Fruit fly (Drosophila melanogaster) whole organism, wandering third instar larva: ENCODE data around the gene CG12170.

Source experiments
- Abd-B ChIP-seq: fragments of >200 bp; optimal IDR thresholded peaks from 2 replicates; lab custom pipeline; 2017; ENCODE audit warnings: missing biosample characterization, missing genetic modification characterization
- CG32264 ChIP-seq: fragments of 200-800 bp; sonication (Bioruptor generic); optimal IDR thresholded peaks from 2 replicates; lab custom pipeline; 2016; ENCODE audit warnings: missing biosample characterization, missing genetic modification characterization
- CG9705 ChIP-seq: fragments of 200-800 bp; sonication (Bioruptor generic); optimal IDR thresholded peaks from 2 replicates; lab custom pipeline; 2018; ENCODE audit warnings: missing biosample characterization, mild to moderate bottlenecking, missing genetic modification characterization
- CrebA ChIP-seq: fragments of 200-800 bp; sonication (Bioruptor generic); optimal IDR thresholded peaks from 2 replicates; lab custom pipeline; 2016; ENCODE audit warnings: missing biosample characterization, mild to moderate bottlenecking, missing genetic modification characterization, borderline replicate concordance
- Dfd ChIP-seq: fragments of >200 bp; optimal IDR thresholded peaks from 2 replicates; lab custom pipeline; 2017; ENCODE audit warnings: missing biosample characterization, missing genetic modification characterization
- Dif ChIP-seq: fragments of 200-275, 200-300 bp; sonication (Bioruptor generic); optimal IDR thresholded peaks from 2 replicates; lab custom pipeline; 2018; ENCODE audit warnings: missing biosample characterization, missing genetic modification characterization; ENCODE audit not compliant: partially characterized antibody
- GATAd ChIP-seq: sonication (Bioruptor generic); optimal IDR thresholded peaks from 2 replicates; lab custom pipeline; 2016; ENCODE audit warnings: missing biosample characterization, missing genetic modification characterization
- HLH106 ChIP-seq: fragments of 200-800 bp; optimal IDR thresholded peaks from 3 replicates; lab custom pipeline; 2019; ENCODE audit warnings: missing biosample characterization, mild to moderate bottlenecking, missing genetic modification characterization, moderate library complexity
- Hnf4 ChIP-seq: fragments of 200-800 bp; sonication (Bioruptor generic); optimal IDR thresholded peaks from 2 replicates; lab custom pipeline; 2016; ENCODE audit warnings: missing biosample characterization, mild to moderate bottlenecking, missing genetic modification characterization
- Hr78 ChIP-seq: fragments of >200 bp; optimal IDR thresholded peaks from 2 replicates; lab custom pipeline; 2017; ENCODE audit warnings: missing biosample characterization, missing genetic modification characterization
- Hr83 ChIP-seq: fragments of 200-300 bp; sonication (Bioruptor generic); optimal IDR thresholded peaks from 2 replicates; lab custom pipeline; 2016; ENCODE audit warnings: missing biosample characterization, mild to moderate bottlenecking, missing genetic modification characterization, moderate library complexity; ENCODE audit not compliant: poor library complexity, severe bottlenecking
- Jra ChIP-seq: sonication (Bioruptor generic); optimal IDR thresholded peaks from 2 replicates; lab custom pipeline; 2016; ENCODE audit warnings: missing biosample characterization, missing genetic modification characterization
- Mio ChIP-seq: sonication (Bioruptor generic); optimal IDR thresholded peaks from 2 replicates; lab custom pipeline; 2016; ENCODE audit warnings: missing biosample characterization, missing genetic modification characterization
- Myc ChIP-seq: fragments of >200 bp; optimal IDR thresholded peaks from 2 replicates; lab custom pipeline; 2017
- N ChIP-seq: fragments of >200 bp; optimal IDR thresholded peaks from 2 replicates; lab custom pipeline; 2018; ENCODE audit warnings: missing biosample characterization, missing external identifiers, missing genetic modification characterization
- OdsH ChIP-seq: fragments of 200-800 bp; sonication (Bioruptor generic); optimal IDR thresholded peaks from 2 replicates; lab custom pipeline; 2016; ENCODE audit warnings: missing biosample characterization, mild to moderate bottlenecking, missing genetic modification characterization
- Rel ChIP-seq, 2 experiments: fragments of 200-800 bp; sonication (Bioruptor generic) in 1 of 2; optimal IDR thresholded peaks; 2 replicates in 1 of 2; 3 replicates in 1 of 2; lab custom pipeline; 2016 to 2019; ENCODE audit warnings: mild to moderate bottlenecking in 2 of 2, missing biosample characterization in 2 of 2, missing genetic modification characterization in 2 of 2, moderate library complexity in 1 of 2
- Sp1 ChIP-seq: fragments of 200-800 bp; sonication (Bioruptor generic); optimal IDR thresholded peaks from 3 replicates; lab custom pipeline; 2019; ENCODE audit warnings: missing biosample characterization, mild to moderate bottlenecking, missing genetic modification characterization, moderate library complexity
- Vsx2 ChIP-seq: fragments of 200-300, 225-300 bp; sonication (Bioruptor generic); optimal IDR thresholded peaks from 2 replicates; lab custom pipeline; 2018; ENCODE audit warnings: missing biosample characterization, missing genetic modification characterization; ENCODE audit not compliant: partially characterized antibody
- br ChIP-seq: fragments of 200-800 bp; sonication (Bioruptor generic); optimal IDR thresholded peaks from 2 replicates; lab custom pipeline; 2016; ENCODE audit warnings: missing biosample characterization, missing genetic modification characterization
- brk ChIP-seq: fragments of 200-800 bp; sonication (Bioruptor generic); optimal IDR thresholded peaks from 2 replicates; lab custom pipeline; 2016; ENCODE audit warnings: missing biosample characterization, mild to moderate bottlenecking, missing genetic modification characterization
- dl ChIP-seq, 2 experiments: fragments of 175-275, 200-275 bp in 1 of 2; fragments of 200-275 bp in 1 of 2; sonication (Bioruptor generic); optimal IDR thresholded peaks; lab custom pipeline; 2018; ENCODE audit warnings: mild to moderate bottlenecking in 2 of 2, missing biosample characterization in 2 of 2, missing genetic modification characterization in 2 of 2, moderate library complexity in 2 of 2; ENCODE audit not compliant: partially characterized antibody in 2 of 2, insufficient read depth in 1 of 2
- dmrt93B ChIP-seq: fragments of 200-800 bp; sonication (Bioruptor generic); optimal IDR thresholded peaks from 2 replicates; lab custom pipeline; 2018; ENCODE audit warnings: missing biosample characterization, mild to moderate bottlenecking, missing genetic modification characterization
- dsf ChIP-seq: sonication (Bioruptor generic); optimal IDR thresholded peaks from 2 replicates; lab custom pipeline; 2016; ENCODE audit warnings: missing biosample characterization, missing genetic modification characterization, borderline replicate concordance
- ey ChIP-seq: fragments of 200-800 bp; sonication (Bioruptor generic); optimal IDR thresholded peaks from 2 replicates; lab custom pipeline; 2016; ENCODE audit warnings: missing biosample characterization, missing genetic modification characterization
- foxo ChIP-seq, 2 experiments: fragments of 200-800 bp; sonication (Bioruptor generic); optimal IDR thresholded peaks; 2 replicates in 1 of 2; 3 replicates in 1 of 2; lab custom pipeline; 2016 to 2017; ENCODE audit warnings: missing biosample characterization in 2 of 2, missing genetic modification characterization in 2 of 2
- fru ChIP-seq: fragments of 200-800 bp; sonication (Bioruptor generic); optimal IDR thresholded peaks from 3 replicates; lab custom pipeline; 2016; ENCODE audit warnings: missing biosample characterization, mild to moderate bottlenecking, missing genetic modification characterization
- h ChIP-seq: fragments of 200-800 bp; sonication (Bioruptor generic); optimal IDR thresholded peaks from 3 replicates; lab custom pipeline; 2016; ENCODE audit warnings: missing biosample characterization, mild to moderate bottlenecking, missing genetic modification characterization
- jim ChIP-seq: fragments of 175-275, 200-325 bp; sonication (Bioruptor generic); optimal IDR thresholded peaks from 2 replicates; lab custom pipeline; 2016; ENCODE audit warnings: missing biosample characterization, mild to moderate bottlenecking, missing genetic modification characterization
- lola ChIP-seq: fragments of >200 bp; optimal IDR thresholded peaks from 2 replicates; lab custom pipeline; 2017; ENCODE audit warnings: missing biosample characterization, missing genetic modification characterization
- pan ChIP-seq: fragments of >200 bp; optimal IDR thresholded peaks from 2 replicates; lab custom pipeline; 2017
- psq ChIP-seq: fragments of 200-800 bp; sonication (Bioruptor generic); optimal IDR thresholded peaks from 3 replicates; lab custom pipeline; 2017; ENCODE audit warnings: missing biosample characterization, mild to moderate bottlenecking, missing genetic modification characterization, moderate library complexity
- rgr ChIP-seq: fragments of 200-800 bp; sonication (Bioruptor generic); optimal IDR thresholded peaks from 3 replicates; lab custom pipeline; 2016; ENCODE audit warnings: missing biosample characterization, mild to moderate bottlenecking, missing genetic modification characterization
- sage ChIP-seq: fragments of 200-800 bp; sonication (Bioruptor generic); optimal IDR thresholded peaks from 2 replicates; lab custom pipeline; 2016; ENCODE audit warnings: missing biosample characterization, mild to moderate bottlenecking, missing genetic modification characterization
- sv ChIP-seq: fragments of 200-800 bp; sonication (Bioruptor generic); optimal IDR thresholded peaks from 3 replicates; lab custom pipeline; 2016; ENCODE audit warnings: missing biosample characterization, missing genetic modification characterization
- tai ChIP-seq: sonication (Bioruptor generic); optimal IDR thresholded peaks from 2 replicates; lab custom pipeline; 2016; ENCODE audit warnings: missing biosample characterization, missing genetic modification characterization
- usp ChIP-seq: fragments of >200 bp; optimal IDR thresholded peaks from 2 replicates; lab custom pipeline; 2017; ENCODE audit warnings: missing biosample characterization, missing genetic modification characterization
- woc ChIP-seq: sonication (Bioruptor generic); optimal IDR thresholded peaks from 2 replicates; lab custom pipeline; 2016; ENCODE audit warnings: missing biosample characterization, mild to moderate bottlenecking, missing genetic modification characterization

The CG12170 gene

dm6 chr3R:5615484-5615883 lies 21.6 kb upstream of the CG12170 start:
- TF ChIP-seq foxo (GFP tag; optimal IDR thresholded peaks at IDR 0.05; lab: Kevin White, UChicago) (no peak), sage (no peak), ey (GFP tag; lab: Kevin White, UChicago) (no peak), lola (GFP tag; lab: Kevin White, UChicago) (no peak), fru (GFP tag; lab: Kevin White, UChicago) (no peak)

DNA sequence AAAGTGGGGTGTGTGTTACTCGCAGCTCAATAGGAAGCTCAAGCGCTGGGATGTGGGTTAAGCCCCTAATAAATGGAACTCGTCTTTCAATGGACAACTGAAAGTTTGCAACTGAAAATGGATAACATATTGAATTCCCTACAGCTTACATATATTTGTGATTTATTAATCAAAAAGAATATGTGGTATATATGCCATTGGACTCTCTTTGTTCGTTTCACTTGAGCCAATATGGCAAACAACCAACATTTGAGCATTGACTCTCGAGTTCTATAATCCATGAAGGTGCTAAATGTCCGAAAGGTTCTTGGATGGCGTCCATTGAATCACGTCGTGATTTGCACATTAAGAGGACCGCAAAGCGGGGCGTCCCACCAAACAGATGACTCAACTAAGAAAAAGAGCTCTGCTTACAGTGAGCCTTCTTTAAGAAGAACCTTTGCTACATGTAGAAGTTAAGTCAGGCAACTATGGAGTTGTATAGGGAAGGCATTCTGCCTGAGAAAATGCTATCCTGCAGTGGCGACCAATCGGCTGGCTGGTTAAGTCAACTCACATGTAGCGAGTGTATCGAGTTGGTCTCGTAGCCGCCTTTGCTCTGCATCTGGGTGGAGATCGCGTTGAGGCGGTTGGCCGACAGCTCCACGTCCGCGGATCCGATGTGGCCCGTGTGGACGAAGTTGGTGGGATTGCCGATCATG lies 19.0 kb upstream of the CG12170 start:
- peak in 1 of 2 experiments; percentile 23 for TF ChIP-seq foxo (GFP tag; optimal IDR thresholded peaks at IDR 0.05; lab: Kevin White, UChicago)
- no peak for TF ChIP-seq sage
- TF ChIP-seq fru (GFP tag; lab: Kevin White, UChicago), result peak; percentile 12
- no peak for TF ChIP-seq tai
- TF ChIP-seq HLH106 (tag; lab: Kevin White, UChicago), result peak; percentile 6
- TF ChIP-seq Vsx2, result no peak
- TF ChIP-seq ey (GFP tag; lab: Kevin White, UChicago), result peak; percentile 18
- no peak for TF ChIP-seq Rel (GFP tag; optimal IDR thresholded peaks at IDR 0.05; lab: Kevin White, UChicago)
- TF ChIP-seq Rel (tag; optimal IDR thresholded peaks at IDR 0.05; lab: Kevin White, UChicago), result peak; percentile 87
- no peak for TF ChIP-seq GATAd (GFP tag; lab: Kevin White, UChicago)
- TF ChIP-seq psq (GFP tag; lab: Kevin White, UChicago), result no peak
- TF ChIP-seq, all 38 proteins: peak for 5

DNA sequence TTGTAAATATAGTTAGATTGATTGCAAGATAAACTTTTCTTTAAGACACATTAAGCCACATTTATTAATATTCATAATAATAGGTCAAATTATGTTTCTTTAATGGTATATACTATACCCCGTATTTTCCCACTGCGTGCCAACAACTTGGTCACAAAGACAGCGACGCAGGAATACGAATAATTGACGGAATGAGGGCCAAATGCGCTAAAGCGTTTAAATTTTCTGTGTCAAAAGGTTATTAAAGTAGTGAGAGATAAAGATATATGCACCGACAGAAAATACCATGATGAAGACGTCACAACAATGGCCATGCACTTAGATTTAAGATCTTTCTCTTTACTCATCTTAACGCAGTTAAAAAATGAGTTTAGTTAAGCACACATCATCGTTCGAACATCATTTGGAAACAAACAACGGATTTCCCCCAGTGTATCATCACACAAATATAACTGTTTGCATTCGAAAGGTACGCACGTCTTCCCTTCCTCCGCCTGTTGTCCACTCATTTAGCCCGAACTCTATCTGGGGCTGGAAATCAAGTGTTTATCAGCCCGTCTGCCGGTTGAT lies 16.6 kb upstream of the CG12170 start:
- TF ChIP-seq Hnf4 (GFP tag; lab: Kevin White, UChicago), result peak; percentile 22
- TF ChIP-seq lola (GFP tag; lab: Kevin White, UChicago), result no peak
- peak; percentile 71 for TF ChIP-seq h (GFP tag; lab: Kevin White, UChicago)
- peak; percentile 3 for TF ChIP-seq Mio (GFP tag; lab: Kevin White, UChicago)
- TF ChIP-seq usp (GFP tag; lab: Kevin White, UChicago), result no peak
- TF ChIP-seq N (GFP tag; lab: Kevin White, UChicago), result no peak
- no peak for TF ChIP-seq tai
- TF ChIP-seq dl (GFP tag; optimal IDR thresholded peaks at IDR 0.05; lab: Kevin White, UChicago; ENCODE audit: insufficient read depth in 1 of 2, partially characterized antibody in 2 of 2), result no peak
- no peak for TF ChIP-seq Hr78
- TF ChIP-seq br, result peak; percentile 8
- peak; percentile 38 for TF ChIP-seq HLH106 (tag; lab: Kevin White, UChicago)
- TF ChIP-seq psq (GFP tag; lab: Kevin White, UChicago), result peak; percentile 58
- no peak for TF ChIP-seq sage
- no peak for TF ChIP-seq Dif (GFP tag; lab: Kevin White, UChicago)
- TF ChIP-seq brk (GFP tag; lab: Kevin White, UChicago), result no peak
- TF ChIP-seq Rel (GFP tag; optimal IDR thresholded peaks at IDR 0.05; lab: Kevin White, UChicago), result no peak
- TF ChIP-seq Rel (tag; optimal IDR thresholded peaks at IDR 0.05; lab: Kevin White, UChicago), result no peak
- no peak for TF ChIP-seq Dfd (GFP tag; lab: Kevin White, UChicago)
- TF ChIP-seq CrebA, result no peak
- no peak for TF ChIP-seq CG9705 (GFP tag; lab: Kevin White, UChicago)
- TF ChIP-seq OdsH (GFP tag; lab: Kevin White, UChicago), result peak; percentile 59
- peak; percentile 50 for TF ChIP-seq Sp1 (GFP tag; lab: Kevin White, UChicago)
- TF ChIP-seq jim (GFP tag; lab: Kevin White, UChicago), result no peak
- TF ChIP-seq GATAd (GFP tag; lab: Kevin White, UChicago), result no peak
- TF ChIP-seq Abd-B (GFP tag; lab: Kevin White, UChicago), result no peak
- peak; percentile 60 for TF ChIP-seq Hr83 (GFP tag; lab: Kevin White, UChicago)
- no peak for TF ChIP-seq Jra (GFP tag; lab: Kevin White, UChicago)
- no peak for TF ChIP-seq dsf (GFP tag; lab: Kevin White, UChicago)
- TF ChIP-seq Myc (lab: Kevin White, UChicago), result no peak
- no peak for TF ChIP-seq pan (lab: Kevin White, UChicago)
- peak; percentile 67 for TF ChIP-seq ey (GFP tag; lab: Kevin White, UChicago)
- TF ChIP-seq woc (GFP tag; lab: Kevin White, UChicago), result peak; percentile 32
- TF ChIP-seq foxo (GFP tag; optimal IDR thresholded peaks at IDR 0.05; lab: Kevin White, UChicago), result peak in 1 of 2 experiments; percentile 68
- no peak for TF ChIP-seq Vsx2
- TF ChIP-seq fru (GFP tag; lab: Kevin White, UChicago), result peak; percentile 67
- TF ChIP-seq CG32264, result no peak
- TF ChIP-seq dmrt93B, result peak; percentile 41
- peak; percentile 60 for TF ChIP-seq sv (GFP tag; lab: Kevin White, UChicago)
- TF ChIP-seq rgr (GFP tag; lab: Kevin White, UChicago), result peak; percentile 72
